Worm (Caenorhabditis elegans) whole organism, mixed stage, embryonic: ENCODE data around the gene spe-39.

Source experiments
- M03D4.4 ChIP-seq: sonication (generic microtip); optimal IDR thresholded peaks from 2 replicates; lab custom pipeline; 2017; ENCODE audit warnings: mild to moderate bottlenecking, missing genetic modification characterization, missing compliant biosample characterization
- bed-3 ChIP-seq: fragments of 200-800 bp; sonication (Bioruptor generic); optimal IDR thresholded peaks from 3 replicates; lab custom pipeline; 2018; ENCODE audit warnings: mild to moderate bottlenecking, missing genetic modification characterization, moderate library complexity, missing compliant biosample characterization
- blmp-1 ChIP-seq: fragments of 150-350 bp; optimal IDR thresholded peaks from 2 replicates; lab custom pipeline; 2014; ENCODE audit warnings: missing biosample characterization, missing genetic modification characterization
- ceh-39 ChIP-seq: fragments of 150-350 bp; optimal IDR thresholded peaks from 2 replicates; lab custom pipeline; 2014; ENCODE audit warnings: missing biosample characterization, missing genetic modification characterization
- ceh-43 ChIP-seq: fragments of 200-800 bp; sonication (Bioruptor generic); optimal IDR thresholded peaks from 2 replicates; lab custom pipeline; 2018; ENCODE audit warnings: mild to moderate bottlenecking, missing genetic modification characterization, moderate library complexity, missing compliant biosample characterization
- ceh-83 ChIP-seq: fragments of 200-800 bp; sonication (Bioruptor generic); optimal IDR thresholded peaks from 2 replicates; lab custom pipeline; 2018; ENCODE audit warnings: mild to moderate bottlenecking, missing genetic modification characterization, missing compliant biosample characterization
- ces-1 ChIP-seq: fragments of 150-350 bp; optimal IDR thresholded peaks from 2 replicates; lab custom pipeline; 2014; ENCODE audit warnings: missing biosample characterization, missing genetic modification reagents, missing genetic modification characterization
- cnd-1 ChIP-seq: fragments of 200-800 bp; sonication (Bioruptor generic); optimal IDR thresholded peaks from 2 replicates; lab custom pipeline; 2018; ENCODE audit warnings: mild to moderate bottlenecking, missing genetic modification characterization, missing compliant biosample characterization
- drap-1 ChIP-seq: fragments of 200-800 bp; sonication (Bioruptor generic); optimal IDR thresholded peaks from 3 replicates; lab custom pipeline; 2018; ENCODE audit warnings: mild to moderate bottlenecking, missing genetic modification characterization, missing compliant biosample characterization
- elt-1 ChIP-seq: sonication (generic microtip); optimal IDR thresholded peaks from 2 replicates; lab custom pipeline; 2017; ENCODE audit warnings: missing genetic modification characterization, mild to moderate bottlenecking, missing compliant biosample characterization, antibody characterized with exemption, moderate library complexity, borderline replicate concordance; ENCODE audit not compliant: insufficient read depth
- elt-3 ChIP-seq: fragments of 150-350 bp; optimal IDR thresholded peaks from 2 replicates; lab custom pipeline; 2014; ENCODE audit warnings: missing biosample characterization, missing genetic modification characterization
- flh-1 ChIP-seq: fragments of 200-800 bp; sonication (Bioruptor generic); optimal IDR thresholded peaks from 2 replicates; lab custom pipeline; 2018; ENCODE audit warnings: mild to moderate bottlenecking, missing genetic modification characterization, moderate library complexity, missing compliant biosample characterization
- ham-2 ChIP-seq: fragments of 200-800 bp; sonication (Bioruptor generic); optimal IDR thresholded peaks from 2 replicates; lab custom pipeline; 2018; ENCODE audit warnings: mild to moderate bottlenecking, missing genetic modification characterization, missing compliant biosample characterization
- hlh-1 ChIP-seq: fragments of 150-350 bp; optimal IDR thresholded peaks from 2 replicates; lab custom pipeline; 2014; ENCODE audit warnings: missing biosample characterization, missing genetic modification reagents, missing genetic modification characterization
- lin-13 ChIP-seq: fragments of 150-350 bp; optimal IDR thresholded peaks from 2 replicates; lab custom pipeline; 2014; ENCODE audit warnings: missing biosample characterization, missing genetic modification characterization
- lin-32 ChIP-seq: fragments of 200-800 bp; sonication (Bioruptor generic); optimal IDR thresholded peaks from 2 replicates; lab custom pipeline; 2018; ENCODE audit warnings: mild to moderate bottlenecking, missing genetic modification characterization, missing compliant biosample characterization
- lsy-2 ChIP-seq: fragments of 150-350 bp; optimal IDR thresholded peaks from 2 replicates; lab custom pipeline; 2014; ENCODE audit warnings: missing biosample characterization, missing genetic modification characterization
- mab-5 ChIP-seq: fragments of 150-350 bp; optimal IDR thresholded peaks from 2 replicates; lab custom pipeline; 2014; ENCODE audit warnings: missing biosample characterization, missing genetic modification characterization
- mep-1 ChIP-seq: fragments of 150-350 bp; optimal IDR thresholded peaks from 2 replicates; lab custom pipeline; 2017; ENCODE audit warnings: missing biosample characterization, missing genetic modification reagents, missing genetic modification characterization, inconsistent platforms
- mls-2 ChIP-seq: sonication (generic microtip); optimal IDR thresholded peaks from 2 replicates; lab custom pipeline; 2016; ENCODE audit warnings: mild to moderate bottlenecking, missing genetic modification characterization, moderate library complexity, missing compliant biosample characterization
- nhr-12 ChIP-seq: fragments of 150-350 bp; optimal IDR thresholded peaks from 2 replicates; lab custom pipeline; 2014; ENCODE audit warnings: missing biosample characterization, missing genetic modification characterization
- nhr-2 ChIP-seq: fragments of 150-350 bp; optimal IDR thresholded peaks from 2 replicates; lab custom pipeline; 2014; ENCODE audit warnings: missing biosample characterization, missing genetic modification characterization
- nhr-237 ChIP-seq: fragments of 150-350 bp; optimal IDR thresholded peaks from 2 replicates; lab custom pipeline; 2014; ENCODE audit warnings: missing biosample characterization, missing genetic modification characterization
- nhr-28 ChIP-seq: fragments of 150-350 bp; optimal IDR thresholded peaks from 2 replicates; lab custom pipeline; 2014; ENCODE audit warnings: missing biosample characterization, missing genetic modification characterization
- pha-4 ChIP-seq: fragments of 150-350 bp; optimal IDR thresholded peaks from 2 replicates; lab custom pipeline; 2018; ENCODE audit warnings: missing biosample characterization, missing genetic modification reagents, missing genetic modification characterization
- sem-2 ChIP-seq: fragments of 200-800 bp; sonication (Bioruptor generic); optimal IDR thresholded peaks from 2 replicates; lab custom pipeline; 2018; ENCODE audit warnings: mild to moderate bottlenecking, missing genetic modification characterization, missing compliant biosample characterization
- tbx-8 ChIP-seq: fragments of 200-800 bp; sonication (Bioruptor generic); optimal IDR thresholded peaks from 2 replicates; lab custom pipeline; 2018; ENCODE audit warnings: mild to moderate bottlenecking, missing genetic modification characterization, moderate library complexity, missing compliant biosample characterization
- unc-120 ChIP-seq: sonication (generic microtip); optimal IDR thresholded peaks from 2 replicates; lab custom pipeline; 2017; ENCODE audit warnings: missing genetic modification characterization, missing compliant biosample characterization; ENCODE audit not compliant: poor library complexity, severe bottlenecking
- unc-39 ChIP-seq: fragments of 150-350 bp; optimal IDR thresholded peaks from 2 replicates; lab custom pipeline; 2014; ENCODE audit warnings: missing biosample characterization, missing genetic modification characterization
- unc-62 ChIP-seq: fragments of 150-350 bp; optimal IDR thresholded peaks from 2 replicates; lab custom pipeline; 2014; ENCODE audit warnings: missing biosample characterization, missing genetic modification reagents, missing genetic modification characterization
- zip-8 ChIP-seq: fragments of 150-350 bp; optimal IDR thresholded peaks from 2 replicates; lab custom pipeline; 2014; ENCODE audit warnings: missing biosample characterization, missing genetic modification characterization
- ztf-11 ChIP-seq: fragments of 150-350 bp; optimal IDR thresholded peaks from 2 replicates; lab custom pipeline; 2014; ENCODE audit warnings: missing biosample characterization, missing genetic modification characterization

The spe-39 gene

DNA sequence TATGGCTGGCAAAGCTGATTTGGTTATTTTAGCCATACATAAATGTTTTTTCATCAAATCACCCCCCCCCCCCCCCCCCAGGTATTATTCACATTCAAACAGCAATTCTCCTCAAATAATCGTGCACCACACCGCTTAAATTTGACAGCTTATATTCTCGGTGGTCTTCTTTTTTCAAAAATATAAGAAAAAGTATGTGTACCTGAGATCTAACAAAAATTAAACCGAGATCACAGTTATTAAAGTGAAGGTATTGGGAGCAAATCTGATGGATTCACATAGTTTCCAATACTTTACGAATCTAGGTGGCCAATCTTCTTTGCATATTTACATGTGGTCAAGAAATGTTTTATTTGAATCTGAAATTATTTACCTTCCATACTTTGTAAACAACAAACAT, 5.1 kb upstream of the spe-39 start, which contains the start of gene ZC404.15:
Gene ZC404.15, plus strand, starts transcription at position 301 of the 400 bp plus-strand sequence.
- TF ChIP-seq elt-3: no peak
- no peak for TF ChIP-seq ceh-39
- no peak for TF ChIP-seq unc-62 (GFP tag; lab: Kevin White, UChicago)
- TF ChIP-seq zip-8 (tag; lab: Kevin White, UChicago): no peak
- TF ChIP-seq M03D4.4 (tag; lab: Kevin White, UChicago): no peak
- TF ChIP-seq unc-120 (tag; lab: Kevin White, UChicago): no peak
- TF ChIP-seq blmp-1 (tag; lab: Kevin White, UChicago): no peak
- no peak for TF ChIP-seq unc-39 (tag; lab: Kevin White, UChicago)
- no peak for TF ChIP-seq ztf-11
- TF ChIP-seq lin-13 (tag; lab: Kevin White, UChicago): no peak
- no peak for TF ChIP-seq nhr-237 (tag; lab: Kevin White, UChicago)
- no peak for TF ChIP-seq mab-5
- TF ChIP-seq sem-2 (GFP tag; lab: Kevin White, UChicago): no peak
- no peak for TF ChIP-seq flh-1 (GFP tag; lab: Kevin White, UChicago)
- TF ChIP-seq nhr-28: no peak
- TF ChIP-seq mep-1 (tag; lab: Kevin White, UChicago): no peak
- TF ChIP-seq ces-1: no peak
- no peak for TF ChIP-seq lin-32 (GFP tag; lab: Kevin White, UChicago)

DNA sequence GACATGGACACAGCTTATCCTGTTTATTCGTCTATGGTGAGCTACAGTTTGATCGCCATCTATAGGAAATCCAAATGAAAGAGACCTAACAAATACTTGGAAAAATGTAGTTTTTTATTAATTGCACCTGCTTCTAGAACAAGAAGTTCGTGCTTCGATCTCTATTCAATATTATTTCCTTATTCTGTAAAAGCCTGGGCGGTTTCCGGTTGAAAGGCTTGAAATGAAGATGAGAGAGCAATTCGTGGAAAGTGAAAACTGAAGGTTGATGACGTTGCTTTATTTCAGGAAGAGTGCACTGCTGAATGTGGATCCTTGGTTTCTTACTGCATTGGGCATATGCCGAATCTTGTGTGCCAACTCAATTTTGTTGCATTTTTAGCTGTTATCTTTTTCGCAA, 4.6 kb upstream of the spe-39 start:
- no peak for TF ChIP-seq mls-2 (tag; lab: Kevin White, UChicago)
- no peak for TF ChIP-seq pha-4
- TF ChIP-seq elt-1: no peak
- no peak for TF ChIP-seq nhr-28
- no peak for TF ChIP-seq ces-1
- no peak for TF ChIP-seq unc-39 (tag; lab: Kevin White, UChicago)
- TF ChIP-seq lin-32 (GFP tag; lab: Kevin White, UChicago): no peak
- TF ChIP-seq ztf-11: no peak
- TF ChIP-seq hlh-1 (tag; lab: Kevin White, UChicago): no peak
- no peak for TF ChIP-seq elt-3
- TF ChIP-seq unc-62 (GFP tag; lab: Kevin White, UChicago): no peak
- TF ChIP-seq drap-1: no peak
- TF ChIP-seq lin-13 (tag; lab: Kevin White, UChicago): no peak
- no peak for TF ChIP-seq nhr-12
- TF ChIP-seq ceh-43 (GFP tag; lab: Kevin White, UChicago): no peak
- TF ChIP-seq lsy-2: no peak
- TF ChIP-seq nhr-2 (tag; lab: Kevin White, UChicago): no peak
- TF ChIP-seq mep-1 (tag; lab: Kevin White, UChicago): no peak
- TF ChIP-seq tbx-8: no peak
- no peak for TF ChIP-seq flh-1 (GFP tag; lab: Kevin White, UChicago)

- no peak for TF ChIP-seq nhr-2 (tag; lab: Kevin White, UChicago)
- no peak for TF ChIP-seq M03D4.4 (tag; lab: Kevin White, UChicago)
- TF ChIP-seq ceh-39: no peak
- no peak for TF ChIP-seq mep-1 (tag; lab: Kevin White, UChicago)
- TF ChIP-seq unc-120 (tag; lab: Kevin White, UChicago): no peak
- no peak for TF ChIP-seq nhr-28
- no peak for TF ChIP-seq ceh-83 (GFP tag; lab: Kevin White, UChicago)
- no peak for TF ChIP-seq ham-2 (GFP tag; lab: Kevin White, UChicago)
- TF ChIP-seq lin-32 (GFP tag; lab: Kevin White, UChicago): no peak
- no peak for TF ChIP-seq flh-1 (GFP tag; lab: Kevin White, UChicago)
These were observed 3.0 kb upstream of the spe-39 start for ce11 chrV:6782260-6782659.

DNA sequence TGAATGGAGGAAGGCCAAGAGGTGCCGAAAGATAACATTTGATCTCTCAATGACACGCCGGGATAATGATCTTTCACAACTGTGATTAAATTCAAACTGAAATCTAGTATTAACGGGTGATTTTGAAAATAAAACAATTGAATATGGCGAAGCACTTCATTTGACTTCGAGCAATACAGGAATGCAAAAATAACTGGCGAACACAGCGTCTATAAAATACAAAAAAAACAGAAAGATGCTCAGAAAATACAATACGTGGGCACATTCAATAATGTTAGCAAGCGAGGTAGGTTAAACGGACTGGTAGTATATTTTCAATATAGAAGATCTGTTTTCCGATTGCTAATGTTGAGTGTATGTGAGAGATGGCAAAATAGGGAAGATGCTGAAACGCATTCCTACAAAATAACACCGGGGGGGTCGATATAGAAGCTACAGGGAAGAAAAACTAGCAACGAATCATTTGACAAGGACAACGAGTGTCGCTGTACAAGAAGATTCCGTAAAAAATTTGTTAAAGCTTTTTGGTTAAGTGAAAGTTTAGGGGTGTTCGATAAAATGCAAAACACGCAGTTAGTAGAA, 2.1 kb upstream of the spe-39 start:
- no peak for TF ChIP-seq mls-2 (tag; lab: Kevin White, UChicago)
- TF ChIP-seq bed-3: no peak
- no peak for TF ChIP-seq elt-3
- TF ChIP-seq ham-2 (GFP tag; lab: Kevin White, UChicago): no peak
- no peak for TF ChIP-seq ceh-83 (GFP tag; lab: Kevin White, UChicago)
- no peak for TF ChIP-seq zip-8 (tag; lab: Kevin White, UChicago)
- TF ChIP-seq blmp-1 (tag; lab: Kevin White, UChicago): no peak
- no peak for TF ChIP-seq unc-62 (GFP tag; lab: Kevin White, UChicago)
- no peak for TF ChIP-seq sem-2 (GFP tag; lab: Kevin White, UChicago)
- TF ChIP-seq ceh-43 (GFP tag; lab: Kevin White, UChicago): no peak
- no peak for TF ChIP-seq tbx-8
- TF ChIP-seq ces-1: no peak
- TF ChIP-seq drap-1: no peak
- TF ChIP-seq flh-1 (GFP tag; lab: Kevin White, UChicago): no peak
- TF ChIP-seq unc-120 (tag; lab: Kevin White, UChicago): no peak
- TF ChIP-seq cnd-1 (tag; lab: Kevin White, UChicago): no peak
- TF ChIP-seq, all 35 proteins: peak for 0
